Fruit fly (Drosophila melanogaster): Measurements from ENCODE around the gene AstCC.

- TF ChIP-seq CG33017 (tag; optimal IDR thresholded peaks at IDR 0.05) = no peak
- no peak for TF ChIP-seq Mnt (GFP tag; optimal IDR thresholded peaks at IDR 0.05)
- no peak for TF ChIP-seq ovo (GFP tag; optimal IDR thresholded peaks at IDR 0.05)
These were observed 16.1 kb downstream of the AstCC start for dm6 chr2L:11068907-11069306.
